Worm (Caenorhabditis elegans) whole organism, L3 larva: ENCODE measurements around the gene pdzd-8.

ENCODE experiments used
- daf-12 ChIP-seq: fragments of 150-350 bp; optimal IDR thresholded peaks from 2 replicates; lab custom pipeline; 2014; ENCODE audit warnings: missing biosample characterization, missing genetic modification reagents, missing genetic modification characterization
- fos-1 ChIP-seq: fragments of 150-350 bp; optimal IDR thresholded peaks from 2 replicates; lab custom pipeline; 2014; ENCODE audit warnings: missing biosample characterization, missing genetic modification characterization
- nhr-25 ChIP-seq: sonication (generic microtip); optimal IDR thresholded peaks from 2 replicates; lab custom pipeline; 2017; ENCODE audit warnings: missing biosample characterization, missing genetic modification characterization
- nhr-28 ChIP-seq: fragments of 150-350 bp; optimal IDR thresholded peaks from 2 replicates; lab custom pipeline; 2014; ENCODE audit warnings: missing biosample characterization, missing genetic modification characterization
- pqm-1 ChIP-seq: fragments of 150-350 bp; optimal IDR thresholded peaks from 2 replicates; lab custom pipeline; 2017; ENCODE audit warnings: missing biosample characterization, missing genetic modification characterization, inconsistent platforms
- snpc-4 ChIP-seq: fragments of 150-350 bp; optimal IDR thresholded peaks from 2 replicates; lab custom pipeline; 2014; ENCODE audit warnings: missing biosample characterization, missing genetic modification characterization
- tbx-2 ChIP-seq: sonication (generic microtip); optimal IDR thresholded peaks from 2 replicates; lab custom pipeline; 2016; ENCODE audit warnings: mild to moderate bottlenecking, missing genetic modification characterization, missing compliant biosample characterization
- unc-39 ChIP-seq: sonication (generic microtip); optimal IDR thresholded peaks from 4 replicates; lab custom pipeline; 2017; ENCODE audit warnings: missing biosample characterization, missing genetic modification characterization
- unc-62 ChIP-seq: fragments of 150-350 bp; sonication (generic microtip); optimal IDR thresholded peaks from 4 replicates; lab custom pipeline; 2014; ENCODE audit warnings: missing biosample characterization, missing genetic modification reagents, missing genetic modification characterization

DNA sequence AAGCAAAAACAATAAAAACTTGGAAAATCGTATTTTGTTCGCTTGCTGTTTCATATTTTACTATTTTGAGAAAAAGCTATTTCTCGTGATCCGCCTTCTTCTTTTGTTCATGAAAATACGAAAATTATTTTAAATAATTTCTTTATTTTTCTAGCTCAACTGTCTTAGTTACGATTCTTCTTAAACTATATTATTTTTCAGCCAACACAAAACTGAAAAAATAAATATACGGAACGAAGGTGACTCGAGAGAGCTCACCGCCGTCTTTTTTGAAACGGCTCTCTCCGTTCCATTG lies at the start of gene pdzd-8:
- TF ChIP-seq unc-62 (GFP tag; lab: Kevin White, UChicago) (no peak), pqm-1 (tag; lab: Kevin White, UChicago) (no peak), unc-39 (no peak), snpc-4 (tag; lab: Kevin White, UChicago) (no peak), nhr-28 (tag; lab: Kevin White, UChicago) (no peak), nhr-25 (tag; lab: Kevin White, UChicago) (no peak), daf-12 (no peak), tbx-2 (tag; lab: Kevin White, UChicago) (no peak), fos-1 (tag; lab: Kevin White, UChicago) (no peak)
